Worm (Caenorhabditis elegans): Measurements from ENCODE around the gene str-112.

Gene str-112

ce11 chrV:7089217-7089616, 49.0 kb downstream of the str-112 start (continued):
- TF ChIP-seq hpl-2 (GFP tag; optimal IDR thresholded peaks at IDR 0.05) (no peak), pag-3 (tag; optimal IDR thresholded peaks at IDR 0.05; ENCODE audit: borderline replicate concordance, insufficient read depth) (no peak), nhr-90 (tag; optimal IDR thresholded peaks at IDR 0.05; ENCODE audit: poor library complexity) (peak; percentile 65), rnt-1 (tag; optimal IDR thresholded peaks at IDR 0.05) (no peak), unc-62 (GFP tag; optimal IDR thresholded peaks at IDR 0.05) (no peak), lin-14 (GFP tag; optimal IDR thresholded peaks at IDR 0.05) (peak; percentile 80), nhr-19 (GFP tag; conservative IDR thresholded peaks at IDR 0.05) (peak; percentile 71), ets-5 (GFP tag; IDR thresholded peaks at IDR 0.05) (no peak), nhr-84 (tag; optimal IDR thresholded peaks at IDR 0.05) (no peak), snpc-4 (tag; optimal IDR thresholded peaks at IDR 0.05) (no peak), snu-23 (GFP tag; optimal IDR thresholded peaks at IDR 0.05) (peak; percentile 73), lsy-2 (tag; optimal IDR thresholded peaks at IDR 0.05) (peak; percentile 36 to 53), unc-130 (tag; optimal IDR thresholded peaks at IDR 0.05) (peak; percentile 16), sox-4 (tag; optimal IDR thresholded peaks at IDR 0.05) (no peak), elt-2 (tag; optimal IDR thresholded peaks at IDR 0.05) (no peak), mab-9 (GFP tag; IDR thresholded peaks at IDR 0.05) (no peak), C34B4.2 (tag; optimal IDR thresholded peaks at IDR 0.05) (no peak), F16B12.6 (tag; optimal IDR thresholded peaks at IDR 0.05) (no peak), ceh-8 (GFP tag; optimal IDR thresholded peaks at IDR 0.05) (no peak), efl-3 (GFP tag; optimal IDR thresholded peaks at IDR 0.05) (no peak), Y116A8C.19 (tag; optimal IDR thresholded peaks at IDR 0.05; ENCODE audit: borderline replicate concordance) (no peak), ces-1 (GFP tag; optimal IDR thresholded peaks at IDR 0.05) (no peak), unc-86 (tag; optimal IDR thresholded peaks at IDR 0.05) (no peak), ceh-63 (GFP tag; optimal IDR thresholded peaks at IDR 0.05) (no peak), fos-1 (tag; optimal IDR thresholded peaks at IDR 0.05) (no peak), aly-2 (tag; optimal IDR thresholded peaks at IDR 0.05) (no peak), ztf-4 (tag; optimal IDR thresholded peaks at IDR 0.05) (no peak), pax-3 (tag; optimal IDR thresholded peaks at IDR 0.05) (no peak), dsc-1 (tag; optimal IDR thresholded peaks at IDR 0.05) (no peak), isw-1 (GFP tag; IDR thresholded peaks at IDR 0.05) (no peak), jun-1 (tag; optimal IDR thresholded peaks at IDR 0.05) (no peak), lin-15B (tag; optimal IDR thresholded peaks at IDR 0.05) (no peak), nhr-76 (tag; optimal IDR thresholded peaks at IDR 0.05) (no peak), nhr-85 (tag) (peak; percentile 97), C16A3.4 (tag; optimal IDR thresholded peaks at IDR 0.05) (peak; percentile 42), unc-30 (tag; optimal IDR thresholded peaks at IDR 0.05) (no peak), efl-1 (optimal IDR thresholded peaks at IDR 0.05) (peak in 1 of 2 experiments; percentile 40), efl-1 (GFP tag; optimal IDR thresholded peaks at IDR 0.05 in 1 of 2) (peak; percentile 10 to 94), ama-1 (optimal IDR thresholded peaks at IDR 0.05) (no peak), lin-39 (tag; optimal IDR thresholded peaks at IDR 0.05) (no peak), aha-1 (tag; optimal IDR thresholded peaks at IDR 0.05) (no peak), nhr-71 (tag; optimal IDR thresholded peaks at IDR 0.05) (peak; percentile 77), fkh-4 (tag; optimal IDR thresholded peaks at IDR 0.05; ENCODE audit: borderline replicate concordance) (no peak), ceh-90 (tag; optimal IDR thresholded peaks at IDR 0.05) (no peak), unc-98 (GFP tag; IDR thresholded peaks at IDR 0.05) (no peak), hlh-17 (GFP tag; optimal IDR thresholded peaks at IDR 0.05; ENCODE audit: borderline replicate concordance) (no peak), pqm-1 (tag; optimal IDR thresholded peaks at IDR 0.05) (no peak), xbp-1 (tag; optimal IDR thresholded peaks at IDR 0.05) (no peak), tbx-2 (tag; optimal IDR thresholded peaks at IDR 0.05) (peak; percentile 67), mep-1 (tag; optimal IDR thresholded peaks at IDR 0.05) (no peak), tlp-1 (tag; optimal IDR thresholded peaks at IDR 0.05) (no peak), ceh-88 (GFP tag; IDR thresholded peaks at IDR 0.05) (no peak), alr-1 (tag; optimal IDR thresholded peaks at IDR 0.05; ENCODE audit: borderline replicate concordance) (no peak), sup-37 (GFP tag; optimal IDR thresholded peaks at IDR 0.05) (no peak), nhr-237 (tag; optimal IDR thresholded peaks at IDR 0.05) (no peak)

Data from whole organism, L1 larva.